Worm (Caenorhabditis elegans): ENCODE measurements around the gene Y37D8A.4.

Y37D8A.4 gene

DNA sequence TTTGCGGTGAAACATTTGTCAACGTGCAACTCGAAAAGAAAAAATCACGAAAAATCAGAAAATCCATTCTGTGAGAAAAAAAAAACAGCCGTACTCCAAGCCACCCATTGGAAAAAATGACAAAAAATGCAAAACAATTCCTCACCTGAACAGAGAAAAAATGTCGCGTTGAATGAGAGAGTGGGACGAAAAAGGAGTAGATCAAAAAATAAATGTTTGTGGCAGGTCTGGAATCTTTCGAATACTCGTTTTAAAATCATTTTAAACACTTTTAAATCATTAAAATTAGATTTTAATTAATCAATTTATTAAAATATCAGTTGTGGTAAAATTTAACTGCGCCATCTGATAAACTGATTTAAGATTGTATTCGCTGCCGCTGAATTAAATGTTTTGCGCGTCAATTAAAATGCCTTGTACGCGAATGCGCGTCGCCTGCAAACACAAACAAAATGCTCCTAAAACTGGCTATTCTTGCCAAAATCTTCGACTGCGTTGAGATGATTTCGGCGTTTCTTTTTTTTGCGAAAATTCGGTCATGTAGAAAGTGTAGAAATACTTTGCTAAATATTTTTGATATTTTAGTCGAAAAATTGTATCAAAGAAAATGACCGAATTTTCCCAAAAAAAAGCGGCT, 31.4 kb upstream of the Y37D8A.4 start, which contains the start of gene Y37D8A.6:
Y37D8A.6 (minus strand) TSS at position 238 of the 637 bp plus-strand sequence.
- TF ChIP-seq lin-15B (tag; optimal IDR thresholded peaks at IDR 0.05) (peak; percentile 15), nfya-1 (tag; optimal IDR thresholded peaks at IDR 0.05; ENCODE audit: insufficient read depth) (peak; percentile 24), nhr-43 (tag; optimal IDR thresholded peaks at IDR 0.05; ENCODE audit: poor library complexity, severe bottlenecking) (peak; percentile 4), hmg-11 (tag; optimal IDR thresholded peaks at IDR 0.05) (peak; percentile 52), jun-1 (tag; optimal IDR thresholded peaks at IDR 0.05) (no peak)

DNA sequence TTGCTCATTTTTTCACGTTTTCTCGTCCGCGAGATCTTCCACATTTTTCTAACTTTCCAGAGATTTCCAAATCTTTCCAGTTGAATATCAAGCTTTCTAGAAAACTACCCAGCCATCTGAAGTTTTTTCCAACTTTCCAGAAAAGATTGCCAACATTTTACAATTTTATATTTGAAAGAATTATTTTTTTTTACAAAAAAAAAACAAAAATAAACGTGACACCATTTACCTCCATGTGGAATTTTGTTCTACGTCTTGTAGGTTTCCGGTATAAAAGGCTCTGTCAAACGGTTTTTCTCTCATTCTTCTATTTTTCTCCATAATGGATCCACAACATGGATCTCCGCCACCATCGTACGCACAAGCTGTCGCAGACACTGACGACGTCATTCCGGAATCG, 25.9 kb upstream of the Y37D8A.4 start, which contains the start of gene Y37D8A.8:
Y37D8A.8 (plus strand) TSS at position 301 of the 400 bp plus-strand sequence.
- no peak for TF ChIP-seq mml-1 (tag; optimal IDR thresholded peaks at IDR 0.05)
- no peak for TF ChIP-seq elt-3 (tag; optimal IDR thresholded peaks at IDR 0.05)
- TF ChIP-seq lsy-12 (tag; optimal IDR thresholded peaks at IDR 0.05): no peak
- no peak for TF ChIP-seq elt-1 (tag; optimal IDR thresholded peaks at IDR 0.05)
- TF ChIP-seq ama-1 (optimal IDR thresholded peaks at IDR 0.05): no peak
- no peak for TF ChIP-seq R02D3.7 (tag; optimal IDR thresholded peaks at IDR 0.05)
- no peak for TF ChIP-seq aly-2 (tag; optimal IDR thresholded peaks at IDR 0.05)
- TF ChIP-seq nhr-28 (tag; optimal IDR thresholded peaks at IDR 0.05): no peak
- no peak for TF ChIP-seq daf-12 (tag; optimal IDR thresholded peaks at IDR 0.05)
- TF ChIP-seq unc-62 (GFP tag; optimal IDR thresholded peaks at IDR 0.05): no peak
- no peak for TF ChIP-seq nhr-67 (tag; optimal IDR thresholded peaks at IDR 0.05)
- TF ChIP-seq unc-39 (tag; optimal IDR thresholded peaks at IDR 0.05): no peak
- no peak for TF ChIP-seq ceh-82 (tag; optimal IDR thresholded peaks at IDR 0.05)
- TF ChIP-seq nhr-43 (tag; optimal IDR thresholded peaks at IDR 0.05; ENCODE audit: poor library complexity, severe bottlenecking): no peak

- TF ChIP-seq pha-4 (tag; optimal IDR thresholded peaks at IDR 0.05) (no peak), nhr-25 (tag; optimal IDR thresholded peaks at IDR 0.05) (peak; percentile 28)
These were observed 21.4 kb upstream of the Y37D8A.4 start for ce11 chrIII:12860119-12860518.

DNA sequence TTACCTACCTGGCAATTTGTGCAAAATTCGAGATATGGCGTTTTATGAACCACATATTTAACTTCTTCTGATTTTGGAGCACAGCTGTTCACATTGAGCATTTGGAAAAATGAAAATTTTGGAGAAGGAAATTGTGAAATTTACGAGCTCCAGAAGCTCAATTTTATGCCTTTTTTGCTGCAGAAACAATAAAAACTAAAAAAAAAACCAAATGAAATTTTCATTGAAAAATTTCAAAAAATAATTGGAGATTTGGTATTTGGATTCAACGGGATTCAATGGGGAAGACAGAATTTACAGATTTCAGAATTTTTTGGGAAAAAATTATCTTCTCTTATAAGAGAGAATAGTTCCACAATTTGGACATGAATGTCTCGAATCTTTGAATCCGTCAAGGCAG, 17.9 kb upstream of the Y37D8A.4 start, which contains the start of gene Y37D8A.26:
Y37D8A.26 (minus strand) TSS at position 101 of the 400 bp plus-strand sequence.
- TF ChIP-seq nhr-77 (tag; optimal IDR thresholded peaks at IDR 0.05) (no peak), ceh-28 (tag; optimal IDR thresholded peaks at IDR 0.05) (no peak), nfya-1 (tag; optimal IDR thresholded peaks at IDR 0.05; ENCODE audit: insufficient read depth) (no peak), pha-4 (tag; optimal IDR thresholded peaks at IDR 0.05) (no peak), ceh-16 (tag; optimal IDR thresholded peaks at IDR 0.05) (no peak), egl-5 (tag; optimal IDR thresholded peaks at IDR 0.05) (no peak), unc-39 (tag; optimal IDR thresholded peaks at IDR 0.05) (no peak)

ce11 chrIII:12855394-12855793, 16.6 kb upstream of the Y37D8A.4 start, which contains the start of gene Y37D8A.5:
Gene Y37D8A.5, minus strand, starts transcription at chrIII:12855494.
- no peak for TF ChIP-seq mdl-1 (tag; optimal IDR thresholded peaks at IDR 0.05)
- no peak for TF ChIP-seq lin-15B (tag; optimal IDR thresholded peaks at IDR 0.05)
- TF ChIP-seq ceh-28 (tag; optimal IDR thresholded peaks at IDR 0.05): peak; percentile 23

- TF ChIP-seq hmg-11 (tag; optimal IDR thresholded peaks at IDR 0.05) (no peak), aly-2 (tag; optimal IDR thresholded peaks at IDR 0.05) (no peak), egl-27 (tag; optimal IDR thresholded peaks at IDR 0.05) (no peak), nhr-237 (tag; optimal IDR thresholded peaks at IDR 0.05) (no peak), pqm-1 (tag; optimal IDR thresholded peaks at IDR 0.05) (no peak), nhr-12 (tag; optimal IDR thresholded peaks at IDR 0.05) (no peak), daf-12 (tag; optimal IDR thresholded peaks at IDR 0.05) (no peak), lsy-12 (tag; optimal IDR thresholded peaks at IDR 0.05) (no peak), elt-3 (tag; optimal IDR thresholded peaks at IDR 0.05) (peak in 2 of 3 experiments; percentile 31 to 39), elt-1 (tag; optimal IDR thresholded peaks at IDR 0.05) (no peak), mdl-1 (tag; optimal IDR thresholded peaks at IDR 0.05) (no peak), nhr-43 (tag; optimal IDR thresholded peaks at IDR 0.05; ENCODE audit: poor library complexity, severe bottlenecking) (no peak), ceh-28 (tag; optimal IDR thresholded peaks at IDR 0.05) (peak; percentile 53), nhr-23 (tag; optimal IDR thresholded peaks at IDR 0.05) (no peak), nhr-25 (tag; optimal IDR thresholded peaks at IDR 0.05) (no peak), R02D3.7 (tag; optimal IDR thresholded peaks at IDR 0.05) (no peak), elt-2 (tag; optimal IDR thresholded peaks at IDR 0.05) (no peak)
These were observed 12.3 kb upstream of the Y37D8A.4 start for ce11 chrIII:12851034-12851433.

Data from whole organism, L3 larva.